Worm (Caenorhabditis elegans): ENCODE measurements around the gene C33C12.4.

ce11 chrII:2130770-2131169 lies 35.5 kb downstream of the C33C12.4 start, which contains the start of gene sdz-28:
- no peak for TF ChIP-seq unc-62 (GFP tag; optimal IDR thresholded peaks at IDR 0.05)
- no peak for TF ChIP-seq lsy-2 (tag; optimal IDR thresholded peaks at IDR 0.05)
- TF ChIP-seq lin-15B (tag; optimal IDR thresholded peaks at IDR 0.05) = no peak
- no peak for TF ChIP-seq vab-15 (tag; optimal IDR thresholded peaks at IDR 0.05)
- no peak for TF ChIP-seq tlp-1 (tag; optimal IDR thresholded peaks at IDR 0.05)
- TF ChIP-seq ama-1 (optimal IDR thresholded peaks at IDR 0.05) = no peak
- no peak for TF ChIP-seq ztf-4 (tag; optimal IDR thresholded peaks at IDR 0.05)
- no peak for TF ChIP-seq pqm-1 (tag; optimal IDR thresholded peaks at IDR 0.05)
- no peak for TF ChIP-seq unc-98 (GFP tag; IDR thresholded peaks at IDR 0.05)
